Fruit fly (Drosophila melanogaster) whole organism, adult: ENCODE results near the gene 7B2.

Experiments
- CG11617 ChIP-seq: fragments of 200-800 bp; sonication (Bioruptor generic); optimal IDR thresholded peaks from 2 replicates; lab custom pipeline; 2017; ENCODE audit warnings: mild to moderate bottlenecking, missing biosample characterization, missing genetic modification reagents, missing genetic modification characterization
- CG12768 ChIP-seq: fragments of 200-800 bp; sonication (Bioruptor generic); optimal IDR thresholded peaks from 2 replicates; lab custom pipeline; 2017; ENCODE audit warnings: missing biosample characterization, missing genetic modification characterization, mild to moderate bottlenecking, moderate library complexity, missing genetic modification reagents
- CG1620 ChIP-seq: fragments of 200-800 bp; sonication (Bioruptor generic); optimal IDR thresholded peaks from 2 replicates; lab custom pipeline; 2016; ENCODE audit warnings: missing biosample characterization, missing genetic modification characterization
- CG33017 ChIP-seq: fragments of 200-800 bp; sonication (Bioruptor generic); optimal IDR thresholded peaks from 2 replicates; lab custom pipeline; 2018; ENCODE audit warnings: missing biosample characterization, mild to moderate bottlenecking, missing genetic modification characterization, moderate library complexity
- CG5204 ChIP-seq: fragments of 200-800 bp; sonication (Bioruptor generic); optimal IDR thresholded peaks from 2 replicates; lab custom pipeline; 2016; ENCODE audit warnings: missing biosample characterization, missing genetic modification characterization
- CG7045 ChIP-seq: fragments of 200-800 bp; sonication (Bioruptor generic); optimal IDR thresholded peaks from 2 replicates; lab custom pipeline; 2017; ENCODE audit warnings: missing biosample characterization, mild to moderate bottlenecking, missing genetic modification characterization
- CG7101 ChIP-seq: fragments of 200-800 bp; sonication (Bioruptor generic); optimal IDR thresholded peaks from 2 replicates; lab custom pipeline; 2018; ENCODE audit warnings: missing biosample characterization, mild to moderate bottlenecking, missing genetic modification characterization, moderate library complexity
- Clk ChIP-seq: fragments of 200-800 bp; sonication (Bioruptor generic); optimal IDR thresholded peaks from 2 replicates; lab custom pipeline; 2017; ENCODE audit warnings: missing biosample characterization, missing genetic modification characterization
- Hr96 ChIP-seq: fragments of 200-800 bp; sonication (Bioruptor generic); optimal IDR thresholded peaks from 2 replicates; lab custom pipeline; 2016; ENCODE audit warnings: missing biosample characterization, missing genetic modification characterization
- Mnt ChIP-seq: fragments of 200-800 bp; sonication (Bioruptor generic); optimal IDR thresholded peaks from 2 replicates; lab custom pipeline; 2016; ENCODE audit warnings: missing biosample characterization, mild to moderate bottlenecking, missing genetic modification characterization
- bab1 ChIP-seq: fragments of 200-800 bp; sonication (Bioruptor generic); optimal IDR thresholded peaks from 3 replicates; lab custom pipeline; 2019; ENCODE audit warnings: missing biosample characterization, mild to moderate bottlenecking, missing genetic modification characterization, moderate library complexity
- cic ChIP-seq: fragments of 200-800 bp; sonication (Bioruptor generic); optimal IDR thresholded peaks from 2 replicates; lab custom pipeline; 2017; ENCODE audit warnings: missing biosample characterization, mild to moderate bottlenecking, missing genetic modification characterization, moderate library complexity
- cnc ChIP-seq, 2 experiments: fragments of >200 bp; optimal IDR thresholded peaks; 2 replicates each; lab custom pipeline; 2017
- kay ChIP-seq: fragments of 200-800 bp; sonication (Bioruptor generic); peaks from one replicate; lab custom pipeline; 2016; ENCODE audit warnings: missing biosample characterization, missing genetic modification characterization, borderline replicate concordance
- ovo ChIP-seq: fragments of 200-800 bp; sonication (Bioruptor generic); optimal IDR thresholded peaks from 2 replicates; lab custom pipeline; 2016; ENCODE audit warnings: missing biosample characterization, missing genetic modification characterization
- tj ChIP-seq: fragments of 200-800 bp; sonication (Bioruptor generic); optimal IDR thresholded peaks from 3 replicates; lab custom pipeline; 2017; ENCODE audit warnings: missing biosample characterization, mild to moderate bottlenecking, missing genetic modification characterization, moderate library complexity
- toe ChIP-seq: fragments of 200-800 bp; sonication (Bioruptor generic); optimal IDR thresholded peaks from 2 replicates; lab custom pipeline; 2016; ENCODE audit warnings: missing biosample characterization, missing genetic modification characterization

The 7B2 gene

DNA sequence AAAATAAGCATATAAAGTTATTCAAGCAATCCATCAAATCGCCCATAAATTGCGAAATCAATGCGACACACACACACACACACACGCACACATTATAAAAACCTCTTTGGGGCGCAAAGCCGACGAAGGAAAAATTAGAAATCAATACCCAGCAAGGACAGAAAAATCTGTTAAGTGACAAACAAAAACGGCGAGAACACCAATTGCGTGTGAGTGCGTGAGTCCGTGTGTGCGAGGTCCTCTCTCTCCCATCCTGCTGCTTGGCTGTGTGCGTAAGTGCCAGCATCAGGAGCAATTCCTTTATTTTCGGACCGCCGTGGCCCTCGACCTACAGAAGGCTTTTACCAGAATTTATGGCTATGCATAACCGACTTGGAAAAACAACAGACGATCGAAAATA lies 35.7 kb downstream of the 7B2 start, which contains the start of gene Orco:
Orco (minus strand) TSS at position 101 of the 400 bp plus-strand sequence.
- TF ChIP-seq CG33017 (tag; lab: Kevin White, UChicago): no peak
- no peak for TF ChIP-seq Mnt (GFP tag; lab: Kevin White, UChicago)
- no peak for TF ChIP-seq tj (GFP tag; lab: Kevin White, UChicago)

DNA sequence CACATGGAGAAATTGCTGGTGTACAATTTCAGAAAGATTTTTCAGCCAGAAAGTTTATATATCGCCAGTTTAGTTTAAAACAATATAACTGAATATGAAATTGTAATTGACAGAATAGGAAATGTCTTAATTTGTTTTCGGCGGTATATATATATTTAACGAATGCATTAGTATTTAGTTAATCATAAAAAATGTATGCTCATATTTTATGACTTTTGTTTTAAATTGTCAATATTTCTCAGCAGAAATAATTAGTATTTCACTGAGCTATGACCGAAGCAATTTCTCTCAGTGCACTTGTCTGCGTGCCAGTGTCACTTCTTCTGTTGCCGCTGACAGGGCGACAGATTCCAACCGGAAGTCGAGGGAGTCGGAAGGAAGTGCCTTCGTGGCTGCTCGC lies 36.4 kb downstream of the 7B2 start:
- TF ChIP-seq CG7045 (GFP tag; lab: Kevin White, UChicago) (peak; percentile 13), CG5204 (peak; percentile 7), CG7101 (tag; lab: Kevin White, UChicago) (no peak)

- no peak for TF ChIP-seq CG11617 (GFP tag; lab: Kevin White, UChicago)
- TF ChIP-seq cic (GFP tag; lab: Kevin White, UChicago): no peak
Measured at dm6 chr3R:5414147-5414748, 37.7 kb downstream of the 7B2 start, which contains the start of gene CG14669. TSS of gene CG14669 (plus strand) at chr3R:5414527.

DNA sequence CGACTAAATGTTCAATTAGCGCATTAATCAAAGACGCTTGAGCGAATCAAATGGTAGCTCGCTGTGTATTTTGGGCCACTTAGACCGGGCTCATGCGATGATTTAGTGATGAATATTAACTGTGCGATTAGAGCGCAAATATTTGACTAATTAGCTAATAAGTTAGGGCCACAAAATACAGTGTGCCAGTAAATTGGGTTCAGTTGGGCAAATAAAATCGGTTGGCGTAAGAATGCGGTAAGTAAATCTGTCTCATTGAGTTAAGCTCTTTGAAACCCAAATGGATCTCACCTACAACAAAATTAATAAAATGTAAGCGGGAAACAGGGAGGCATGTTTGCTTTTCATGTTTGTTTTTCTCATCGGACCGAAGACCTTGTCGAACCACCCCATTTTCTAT lies 43.9 kb downstream of the 7B2 start:
- no peak for TF ChIP-seq kay (GFP tag; lab: Kevin White, UChicago)
- no peak for TF ChIP-seq bab1 (GFP tag; lab: Kevin White, UChicago)
- TF ChIP-seq CG7045 (GFP tag; lab: Kevin White, UChicago): no peak
- no peak for TF ChIP-seq CG11617 (GFP tag; lab: Kevin White, UChicago)
- TF ChIP-seq CG1620 (GFP tag; lab: Kevin White, UChicago): no peak
- TF ChIP-seq toe (GFP tag; lab: Kevin White, UChicago): no peak
- no peak for TF ChIP-seq cnc (optimal IDR thresholded peaks at IDR 0.05; lab: Kevin White, UChicago)
- no peak for TF ChIP-seq Clk

DNA sequence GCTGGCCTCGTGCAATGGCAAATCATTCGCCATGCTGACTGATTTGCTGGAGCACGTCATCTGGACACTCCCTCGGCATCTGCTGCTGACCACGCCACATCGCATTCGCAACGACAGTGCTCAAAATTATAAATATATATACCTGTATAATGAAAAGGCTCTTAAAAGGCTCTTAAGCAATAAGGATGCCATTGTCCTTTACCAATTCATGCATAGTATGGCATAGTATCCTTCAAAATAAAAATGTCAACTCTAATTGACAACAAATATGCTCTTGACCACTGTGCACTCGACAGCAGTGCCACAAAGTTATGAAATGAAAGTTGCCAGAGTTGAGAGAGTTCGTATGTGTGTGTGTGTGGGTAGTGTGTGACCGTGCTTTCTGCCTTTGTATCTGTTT lies 45.5 kb downstream of the 7B2 start:
- no peak for TF ChIP-seq Hr96 (GFP tag; lab: Kevin White, UChicago)
- peak; percentile 60 for TF ChIP-seq kay (GFP tag; lab: Kevin White, UChicago)

DNA sequence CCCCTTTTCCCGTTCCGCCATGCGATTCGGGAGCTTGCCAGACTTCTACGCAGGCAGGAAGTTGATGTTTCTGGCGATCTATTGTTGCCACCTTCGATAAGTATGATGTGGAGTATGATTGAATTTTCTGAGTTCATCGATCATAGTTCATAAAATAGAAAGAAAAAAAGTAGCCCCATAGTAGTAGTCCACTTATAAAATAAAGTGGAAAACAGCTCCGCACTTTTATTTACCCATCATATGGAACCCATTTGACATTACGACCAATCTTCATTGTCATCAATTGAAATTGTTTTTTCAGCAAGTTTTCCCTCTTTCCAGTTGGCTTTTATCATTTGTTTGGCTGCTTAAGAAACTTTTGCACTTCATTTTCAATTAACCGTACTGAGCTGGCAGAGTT lies 50.6 kb downstream of the 7B2 start, which contains the start of gene CG12147:
CG12147 (minus strand) TSS at position 101 of the 400 bp plus-strand sequence.
- TF ChIP-seq bab1 (GFP tag; lab: Kevin White, UChicago) (no peak), kay (GFP tag; lab: Kevin White, UChicago) (no peak), CG12768 (GFP tag; lab: Kevin White, UChicago) (no peak), Hr96 (GFP tag; lab: Kevin White, UChicago) (no peak), CG5204 (no peak), ovo (GFP tag; lab: Kevin White, UChicago) (no peak), CG1620 (GFP tag; lab: Kevin White, UChicago) (no peak)
